Fruit fly (Drosophila melanogaster) whole organism, embryonic: ENCODE results near the gene MTPAP.

Experiments used
- CG11085 ChIP-seq: fragments of 200-800 bp; sonication (Bioruptor generic); IDR thresholded peaks from 2 replicates; pipeline ENCODE4 v1.3.6; 2022; ENCODE audit warnings: missing biosample characterization, missing genetic modification characterization
- CG12236 ChIP-seq: fragments of 200-800 bp; sonication (Bioruptor generic); optimal IDR thresholded peaks from 2 replicates; lab custom pipeline; 2016; ENCODE audit warnings: missing biosample characterization, missing genetic modification characterization
- CG13287 ChIP-seq: fragments of 200-800 bp; sonication (Bioruptor generic); IDR thresholded peaks from 2 replicates; pipeline ENCODE4 v1.3.6; 2022; ENCODE audit warnings: missing biosample characterization, missing genetic modification characterization; ENCODE audit not compliant: partially characterized antibody
- CG15011 ChIP-seq: fragments of 200-800 bp; sonication (Bioruptor generic); optimal IDR thresholded peaks from 3 replicates; lab custom pipeline; 2018; ENCODE audit warnings: missing biosample characterization, mild to moderate bottlenecking, missing genetic modification characterization
- CG15696 ChIP-seq: fragments of 200-800 bp; sonication (Bioruptor generic); optimal IDR thresholded peaks from 2 replicates; lab custom pipeline; 2019; ENCODE audit warnings: missing biosample characterization, mild to moderate bottlenecking, missing genetic modification characterization, moderate library complexity
- CG1603 ChIP-seq: fragments of 200-800 bp; sonication (Bioruptor generic); optimal IDR thresholded peaks from 2 replicates; lab custom pipeline; 2019; ENCODE audit warnings: missing biosample characterization, mild to moderate bottlenecking, missing genetic modification characterization, moderate library complexity
- CG17361 ChIP-seq: fragments of 200-800 bp; sonication (Bioruptor generic); IDR thresholded peaks from 3 replicates; pipeline ENCODE4 v1.3.6; 2022; ENCODE audit warnings: missing biosample characterization, missing genetic modification characterization
- CG17802 ChIP-seq: fragments of 200-800 bp; sonication (Bioruptor generic); optimal IDR thresholded peaks from 2 replicates; lab custom pipeline; 2018; ENCODE audit warnings: missing biosample characterization, mild to moderate bottlenecking, missing genetic modification characterization, moderate library complexity
- CG3407 ChIP-seq: fragments of 200-800 bp; sonication (Bioruptor generic); optimal IDR thresholded peaks from 2 replicates; lab custom pipeline; 2018; ENCODE audit warnings: missing biosample characterization, mild to moderate bottlenecking, missing genetic modification characterization
- CG4360 ChIP-seq: fragments of 200-800 bp; sonication (Bioruptor generic); IDR thresholded peaks from 2 replicates; pipeline ENCODE4 v1.3.6; 2022; ENCODE audit warnings: missing biosample characterization, missing genetic modification characterization
- CG7372 ChIP-seq: fragments of 200-800 bp; sonication (Bioruptor generic); IDR thresholded peaks from 2 replicates; pipeline ENCODE4 v1.3.6; 2022; ENCODE audit warnings: missing biosample characterization, missing genetic modification characterization
- CG9609 ChIP-seq: fragments of 200-800 bp; sonication (Bioruptor generic); optimal IDR thresholded peaks from 3 replicates; lab custom pipeline; 2016; ENCODE audit warnings: missing biosample characterization, missing genetic modification characterization
- Camta ChIP-seq: fragments of 200-800 bp; sonication (Bioruptor generic); optimal IDR thresholded peaks from 2 replicates; lab custom pipeline; 2016; ENCODE audit warnings: missing biosample characterization, missing genetic modification characterization
- Chrac-16 ChIP-seq: fragments of 200-800 bp; sonication (Bioruptor generic); optimal IDR thresholded peaks from 3 replicates; lab custom pipeline; 2016; ENCODE audit warnings: missing biosample characterization, missing genetic modification characterization
- D19A ChIP-seq: fragments of 200-800 bp; optimal IDR thresholded peaks from 3 replicates; lab custom pipeline; 2019; ENCODE audit warnings: missing biosample characterization, mild to moderate bottlenecking, missing genetic modification characterization, moderate library complexity
- Dip3 ChIP-seq: fragments of 200-800 bp; sonication (Bioruptor generic); optimal IDR thresholded peaks from 3 replicates; lab custom pipeline; 2016; ENCODE audit warnings: missing biosample characterization, missing genetic modification characterization
- Ets65A ChIP-seq: fragments of 200-800 bp; sonication (Bioruptor generic); peaks from one replicate; lab custom pipeline; 2016; ENCODE audit warnings: missing biosample characterization, missing genetic modification characterization
- HLH4C ChIP-seq: fragments of 200-800 bp; sonication (Bioruptor generic); IDR thresholded peaks from 3 replicates; pipeline ENCODE4 v1.3.6; 2022; ENCODE audit warnings: missing biosample characterization, missing genetic modification characterization; ENCODE audit not compliant: partially characterized antibody
- Lpt ChIP-seq: fragments of >200 bp; optimal IDR thresholded peaks from 2 replicates; lab custom pipeline; 2018; ENCODE audit warnings: missing biosample characterization, missing genetic modification characterization
- MTF-1 ChIP-seq: fragments of 200-800 bp; sonication (Bioruptor generic); optimal IDR thresholded peaks from 2 replicates; lab custom pipeline; 2018; ENCODE audit warnings: missing biosample characterization, mild to moderate bottlenecking, missing genetic modification characterization, borderline replicate concordance
- Myb ChIP-seq: fragments of 200-800 bp; sonication (Bioruptor generic); optimal IDR thresholded peaks from 2 replicates; lab custom pipeline; 2016; ENCODE audit warnings: missing biosample characterization, missing genetic modification characterization
- PHDP ChIP-seq: fragments of 200-800 bp; sonication (Bioruptor generic); optimal IDR thresholded peaks from 3 replicates; lab custom pipeline; 2018; ENCODE audit warnings: missing biosample characterization, mild to moderate bottlenecking, missing genetic modification characterization, moderate library complexity
- Poxn ChIP-seq: fragments of 200-800 bp; sonication (Bioruptor generic); IDR thresholded peaks from 2 replicates; pipeline ENCODE4 v1.3.6; 2022; ENCODE audit warnings: missing biosample characterization, missing genetic modification characterization
- Six4 ChIP-seq: fragments of 200-800 bp; sonication (Bioruptor generic); optimal IDR thresholded peaks from 2 replicates; lab custom pipeline; 2016; ENCODE audit warnings: missing biosample characterization, missing genetic modification characterization
- az2 ChIP-seq: fragments of 200-800 bp; sonication (Bioruptor generic); optimal IDR thresholded peaks from 3 replicates; lab custom pipeline; 2016; ENCODE audit warnings: missing biosample characterization, missing genetic modification characterization
- br ChIP-seq: fragments of >200 bp; optimal IDR thresholded peaks from 2 replicates; lab custom pipeline; 2017
- bsh ChIP-seq, 2 experiments: fragments of 200-800 bp; sonication (Bioruptor generic); optimal IDR thresholded peaks; 2 replicates each; lab custom pipeline; 2017 to 2018; ENCODE audit warnings: mild to moderate bottlenecking in 2 of 2, missing biosample characterization in 2 of 2, missing genetic modification characterization in 2 of 2, moderate library complexity in 1 of 2
- cad ChIP-seq: fragments of >200 bp; optimal IDR thresholded peaks from 2 replicates; lab custom pipeline; 2017; ENCODE audit warnings: missing biosample characterization, missing genetic modification characterization
- cas ChIP-seq: fragments of 200-800 bp; sonication (Bioruptor generic); IDR thresholded peaks from 2 replicates; pipeline ENCODE4 v1.3.6; 2022; ENCODE audit warnings: missing biosample characterization, missing genetic modification characterization
- cg ChIP-seq: fragments of 200-800 bp; sonication (Bioruptor generic); optimal IDR thresholded peaks from 3 replicates; lab custom pipeline; 2019; ENCODE audit warnings: missing biosample characterization, mild to moderate bottlenecking, missing genetic modification characterization, moderate library complexity
- chn ChIP-seq: fragments of 200-800 bp; sonication (Bioruptor generic); optimal IDR thresholded peaks from 2 replicates; lab custom pipeline; 2016; ENCODE audit warnings: missing biosample characterization, missing genetic modification characterization
- croc ChIP-seq: fragments of 200-800 bp; sonication (Bioruptor generic); conservative IDR thresholded peaks from 3 replicates; pipeline ENCODE4 v1.3.6; 2022; ENCODE audit warnings: missing biosample characterization, missing genetic modification characterization
- dpn ChIP-seq, 2 experiments: fragments of 200-800 bp; sonication (Bioruptor generic); optimal IDR thresholded peaks; 3 replicates each; lab custom pipeline; 2016; ENCODE audit warnings: missing biosample characterization in 2 of 2, missing genetic modification characterization in 2 of 2
- gce ChIP-seq: fragments of 200-800 bp; sonication (Bioruptor generic); IDR thresholded peaks from 3 replicates; pipeline ENCODE4 v1.3.6; 2022; ENCODE audit warnings: missing biosample characterization, missing genetic modification characterization
- grn ChIP-seq: fragments of 200-800 bp; sonication (Bioruptor generic); optimal IDR thresholded peaks from 3 replicates; lab custom pipeline; 2017; ENCODE audit warnings: missing biosample characterization, missing genetic modification characterization
- gsb-n ChIP-seq: fragments of 200-800 bp; sonication (Bioruptor generic); optimal IDR thresholded peaks from 3 replicates; lab custom pipeline; 2018; ENCODE audit warnings: missing biosample characterization, mild to moderate bottlenecking, missing genetic modification characterization
- ken ChIP-seq: fragments of 200-800 bp; sonication (Bioruptor generic); IDR thresholded peaks from 3 replicates; pipeline ENCODE4 v1.3.6; 2022; ENCODE audit warnings: missing biosample characterization, missing genetic modification characterization
- luna ChIP-seq: fragments of 200-800 bp; sonication (Bioruptor generic); optimal IDR thresholded peaks from 2 replicates; lab custom pipeline; 2016; ENCODE audit warnings: missing biosample characterization, missing genetic modification characterization
- mam ChIP-seq: fragments of 200-800 bp; sonication (Bioruptor generic); optimal IDR thresholded peaks from 3 replicates; lab custom pipeline; 2016; ENCODE audit warnings: missing biosample characterization, missing genetic modification characterization
- onecut ChIP-seq: fragments of 200-800 bp; sonication (Bioruptor generic); IDR thresholded peaks from 2 replicates; pipeline ENCODE4 v1.3.6; 2022; ENCODE audit warnings: missing biosample characterization, missing genetic modification characterization
- peb ChIP-seq: fragments of 200-800 bp; sonication (Bioruptor generic); IDR thresholded peaks from 2 replicates; pipeline ENCODE4 v1.3.6; 2022; ENCODE audit warnings: missing biosample characterization, missing genetic modification characterization
- repo ChIP-seq: fragments of 200-800 bp; sonication (Bioruptor generic); optimal IDR thresholded peaks from 2 replicates; lab custom pipeline; 2016; ENCODE audit warnings: missing biosample characterization, missing genetic modification characterization
- sc ChIP-seq, 3 experiments: fragments of >200 bp in 2 of 3; fragments of 200-800 bp in 1 of 3; sonication (Bioruptor generic) in 1 of 3; optimal IDR thresholded peaks; 2 replicates in 2 of 3; 3 replicates in 1 of 3; lab custom pipeline; 2017; ENCODE audit warnings: mild to moderate bottlenecking in 1 of 3, missing biosample characterization in 1 of 3, missing genetic modification characterization in 1 of 3, missing genetic modification reagents in 1 of 3
- seq ChIP-seq: fragments of 200-800 bp; sonication (Bioruptor generic); IDR thresholded peaks from 2 replicates; pipeline ENCODE4 v1.3.6; 2022; ENCODE audit warnings: missing biosample characterization, missing genetic modification characterization
- sna ChIP-seq: fragments of 200-800 bp; sonication (Bioruptor generic); IDR thresholded peaks from 2 replicates; pipeline ENCODE4 v1.3.6; 2022; ENCODE audit warnings: missing biosample characterization, missing genetic modification characterization; ENCODE audit not compliant: partially characterized antibody
- sqz ChIP-seq: fragments of 200-800 bp; sonication (Bioruptor generic); optimal IDR thresholded peaks from 3 replicates; lab custom pipeline; 2018; ENCODE audit warnings: missing biosample characterization, mild to moderate bottlenecking, missing genetic modification characterization
- sr ChIP-seq: fragments of 200-800 bp; sonication (Bioruptor generic); IDR thresholded peaks from 3 replicates; pipeline ENCODE4 v1.3.6; 2022; ENCODE audit warnings: missing biosample characterization, missing genetic modification characterization
- unc-4 ChIP-seq: fragments of 200-800 bp; sonication (Bioruptor generic); IDR thresholded peaks from 2 replicates; pipeline ENCODE4 v1.3.6; 2022; ENCODE audit warnings: missing biosample characterization, missing genetic modification characterization; ENCODE audit not compliant: partially characterized antibody
- wek ChIP-seq: fragments of 200-800 bp; sonication (Bioruptor generic); optimal IDR thresholded peaks from 3 replicates; lab custom pipeline; 2018; ENCODE audit warnings: missing biosample characterization, mild to moderate bottlenecking, missing genetic modification characterization, moderate library complexity
- z ChIP-seq: fragments of 200-800 bp; sonication (Bioruptor generic); IDR thresholded peaks from 3 replicates; pipeline ENCODE4 v1.3.6; 2022; ENCODE audit warnings: missing biosample characterization, missing genetic modification characterization

MTPAP gene

dm6 chrX:1370104-1370802, 21.1 kb upstream of the MTPAP start, which contains the start of gene ssx (continued):
- no peak for TF ChIP-seq Ets65A
- no peak for TF ChIP-seq sr (GFP tag; lab: Robert Waterston, UW)
- no peak for TF ChIP-seq gsb-n
- peak; percentile 97 for TF ChIP-seq HLH4C (GFP tag; lab: Robert Waterston, UW)
- 0 out of 2 replicates have a peak, but pooled peaks have one; percentile 19 for TF ChIP-seq onecut (GFP tag; lab: Robert Waterston, UW)
- TF ChIP-seq az2 (GFP tag; lab: Kevin White, UChicago) = peak; percentile 20
- TF ChIP-seq Myb (GFP tag; lab: Kevin White, UChicago) = peak; percentile 70
- TF ChIP-seq peb (GFP tag; lab: Robert Waterston, UW) = no peak
- TF ChIP-seq ken (GFP tag; lab: Robert Waterston, UW) = peak; percentile 11; the same call in 1 of the 3 replicates
- peak; percentile 62 for TF ChIP-seq grn (GFP tag; lab: Kevin White, UChicago)
- no peak for TF ChIP-seq sqz (GFP tag; lab: Kevin White, UChicago)
- TF ChIP-seq chn (GFP tag; lab: Kevin White, UChicago) = peak; percentile 46
- peak; percentile 42 for TF ChIP-seq mam (GFP tag; lab: Kevin White, UChicago)
- 0 out of 3 replicates have a peak, but pooled peaks have one; percentile 16 for TF ChIP-seq CG17361 (GFP tag; lab: Robert Waterston, UW)
- TF ChIP-seq CG17802 (tag; lab: Kevin White, UChicago) = no peak
- peak; percentile 30 for TF ChIP-seq Chrac-16 (GFP tag; lab: Kevin White, UChicago)
- TF ChIP-seq MTF-1 (GFP tag; lab: Kevin White, UChicago) = no peak
- TF ChIP-seq cad (GFP tag; lab: Kevin White, UChicago) = no peak
- no peak for TF ChIP-seq CG15696 (tag; lab: Kevin White, UChicago)
- TF ChIP-seq seq (GFP tag; lab: Robert Waterston, UW) = peak; percentile 47; the same call in 1 of the 2 replicates
- no peak for TF ChIP-seq CG12236
- peak; percentile 19; the same call in 1 of the 2 replicates for TF ChIP-seq CG11085 (GFP tag; lab: Robert Waterston, UW)
- TF ChIP-seq Dip3 (GFP tag; lab: Kevin White, UChicago) = peak; percentile 49
- TF ChIP-seq gce (GFP tag; lab: Robert Waterston, UW) = no peak
- no peak for TF ChIP-seq wek (GFP tag; lab: Kevin White, UChicago)
- peak; percentile 23 to 47 for TF ChIP-seq dpn (GFP tag; optimal IDR thresholded peaks at IDR 0.05; lab: Kevin White, UChicago)
- TF ChIP-seq unc-4 (GFP tag; lab: Robert Waterston, UW) = peak; percentile 75
- peak; percentile 88 for TF ChIP-seq CG13287 (GFP tag; lab: Robert Waterston, UW)
- no peak for TF ChIP-seq CG7372 (GFP tag; lab: Robert Waterston, UW)
- peak; percentile 92 for TF ChIP-seq sna (GFP tag; lab: Robert Waterston, UW)
- no peak for TF ChIP-seq croc (GFP tag; lab: Robert Waterston, UW)
- TF ChIP-seq CG4360 = no peak
- TF ChIP-seq CG9609 (GFP tag; lab: Kevin White, UChicago) = peak; percentile 9
- peak in 1 of 2 experiments; percentile 44 for TF ChIP-seq bsh (GFP tag; optimal IDR thresholded peaks at IDR 0.05; lab: Kevin White, UChicago)
- peak; percentile 39 for TF ChIP-seq Camta (GFP tag; lab: Kevin White, UChicago)
- peak; percentile 89 for TF ChIP-seq cg (GFP tag; lab: Kevin White, UChicago)
- no peak for TF ChIP-seq repo
- peak; percentile 56 for TF ChIP-seq CG1603 (tag; lab: Kevin White, UChicago)
- TF ChIP-seq cas (GFP tag; lab: Robert Waterston, UW) = no peak
- peak; percentile 13 for TF ChIP-seq luna
- TF ChIP-seq sc (optimal IDR thresholded peaks at IDR 0.05; lab: Kevin White, UChicago) = no peak
- TF ChIP-seq sc (GFP tag; optimal IDR thresholded peaks at IDR 0.05; lab: Kevin White, UChicago) = no peak
- TF ChIP-seq br (lab: Kevin White, UChicago) = no peak
- TF ChIP-seq PHDP (tag; lab: Kevin White, UChicago) = peak; percentile 20
- TF ChIP-seq CG15011 (GFP tag; lab: Kevin White, UChicago) = no peak
- TF ChIP-seq Poxn (GFP tag; lab: Robert Waterston, UW) = 0 out of 2 replicates have a peak, but pooled peaks have one; percentile 11
- no peak for TF ChIP-seq z (GFP tag; lab: Robert Waterston, UW)
- TF ChIP-seq CG3407 (GFP tag; lab: Kevin White, UChicago) = no peak
- TF ChIP-seq Six4 (GFP tag; lab: Kevin White, UChicago) = no peak
- TF ChIP-seq D19A (tag; lab: Kevin White, UChicago) = no peak
- no peak for TF ChIP-seq Lpt (GFP tag; lab: Kevin White, UChicago)
